Worm (Caenorhabditis elegans): ENCODE measurements around the gene dsh-2.

ce11 chrII:5061794-5062368, 19.1 kb downstream of the dsh-2 start, which contains the start of gene smc-5:
- TF ChIP-seq lin-13 (GFP tag; optimal IDR thresholded peaks at IDR 0.05) (peak; percentile 78), nhr-11 (tag; optimal IDR thresholded peaks at IDR 0.05) (no peak), snpc-4 (tag; optimal IDR thresholded peaks at IDR 0.05) (peak; percentile 82), alr-1 (tag; optimal IDR thresholded peaks at IDR 0.05) (no peak), ama-1 (optimal IDR thresholded peaks at IDR 0.05) (no peak), aly-2 (tag; optimal IDR thresholded peaks at IDR 0.05) (no peak)
